Worm (Caenorhabditis elegans): ENCODE results near the gene rab-1.

Gene rab-1

DNA sequence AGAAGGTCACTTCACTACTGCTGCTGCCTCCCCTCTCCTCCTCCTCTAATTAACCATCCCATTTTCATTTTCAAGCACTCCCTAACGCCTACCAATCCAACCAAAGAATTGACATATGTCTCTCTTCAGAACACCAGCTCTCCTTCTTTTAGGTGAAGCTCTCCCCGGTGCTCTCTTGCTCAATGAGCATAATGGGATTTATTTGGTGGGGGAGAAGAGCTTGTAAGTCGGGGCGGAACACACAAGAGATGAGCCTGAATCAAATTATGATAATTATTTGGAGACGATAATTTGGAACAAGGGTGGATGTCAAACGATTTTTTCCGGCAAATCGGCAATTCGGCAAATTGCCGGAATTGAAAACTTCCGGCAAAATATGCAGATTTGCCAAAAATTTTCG is 11.0 kb downstream of the rab-1 start:
- TF ChIP-seq aha-1 (tag) (peak; percentile 1), dmd-9 (GFP tag; IDR thresholded peaks at IDR 0.05) (no peak), jun-1 (tag; optimal IDR thresholded peaks at IDR 0.05) (no peak)

DNA sequence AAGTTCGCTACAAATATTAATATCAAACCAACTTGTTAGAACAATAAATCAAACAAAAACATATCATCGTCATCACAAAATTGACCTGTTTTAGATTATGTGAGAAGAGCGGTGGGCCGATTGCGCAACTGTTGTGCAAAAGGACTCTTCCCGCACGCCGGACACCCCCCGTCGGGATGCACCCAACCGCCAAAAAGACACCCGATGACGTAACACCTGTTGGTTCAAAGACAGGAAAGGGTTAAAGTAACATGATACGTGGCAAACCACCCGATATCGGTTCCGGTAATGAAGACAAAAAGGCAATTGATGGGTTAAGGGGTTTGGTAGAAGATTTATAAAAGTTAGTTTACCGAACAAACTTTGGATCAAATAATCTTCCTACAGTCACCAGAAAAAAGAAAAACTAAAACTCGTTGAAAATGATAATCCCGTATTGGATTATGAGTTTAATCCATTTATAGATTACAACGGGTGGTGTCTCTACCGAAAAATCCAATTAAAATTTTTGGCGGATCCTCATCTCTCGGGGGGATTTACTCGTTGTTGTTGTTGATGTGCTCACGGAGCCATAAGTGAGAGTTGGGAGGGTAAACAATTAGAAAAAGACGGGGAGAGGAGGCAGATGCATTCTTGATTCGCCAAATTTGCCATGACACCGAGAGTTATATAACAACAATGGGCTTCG is 19.6 kb downstream of the rab-1 start:
- TF ChIP-seq sdz-12 (GFP tag; optimal IDR thresholded peaks at IDR 0.05) (no peak), unc-62 (GFP tag; optimal IDR thresholded peaks at IDR 0.05 in 1 of 2) (peak in 1 of 2 experiments; percentile 53), unc-62 (tag; optimal IDR thresholded peaks at IDR 0.05) (no peak)

DNA sequence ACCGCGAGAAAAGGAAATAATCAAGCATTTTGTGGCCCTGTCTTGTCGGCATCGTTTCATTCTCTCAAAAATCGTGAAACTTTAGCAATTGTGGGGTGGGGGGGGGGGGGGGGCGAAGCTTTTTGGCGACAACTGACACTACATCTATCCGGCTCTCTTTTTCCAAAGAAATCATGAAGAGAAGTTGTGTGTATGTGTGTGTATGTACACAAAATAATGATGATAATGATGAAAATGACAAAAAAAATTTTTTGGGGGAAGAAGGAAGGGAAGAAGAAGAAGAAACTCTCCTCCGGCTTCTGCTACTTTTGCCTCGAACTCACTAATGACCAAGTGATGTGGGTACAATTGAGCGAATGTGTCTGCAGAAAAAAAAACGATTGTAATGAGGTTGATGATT is 20.8 kb downstream of the rab-1 start:
- TF ChIP-seq nhr-11 (tag; optimal IDR thresholded peaks at IDR 0.05) (peak; percentile 13), nhr-102 (tag; optimal IDR thresholded peaks at IDR 0.05) (no peak), daf-16 (GFP tag; optimal IDR thresholded peaks at IDR 0.05) (peak in 1 of 2 experiments; percentile 24), daf-16 (tag; optimal IDR thresholded peaks at IDR 0.05) (no peak)

DNA sequence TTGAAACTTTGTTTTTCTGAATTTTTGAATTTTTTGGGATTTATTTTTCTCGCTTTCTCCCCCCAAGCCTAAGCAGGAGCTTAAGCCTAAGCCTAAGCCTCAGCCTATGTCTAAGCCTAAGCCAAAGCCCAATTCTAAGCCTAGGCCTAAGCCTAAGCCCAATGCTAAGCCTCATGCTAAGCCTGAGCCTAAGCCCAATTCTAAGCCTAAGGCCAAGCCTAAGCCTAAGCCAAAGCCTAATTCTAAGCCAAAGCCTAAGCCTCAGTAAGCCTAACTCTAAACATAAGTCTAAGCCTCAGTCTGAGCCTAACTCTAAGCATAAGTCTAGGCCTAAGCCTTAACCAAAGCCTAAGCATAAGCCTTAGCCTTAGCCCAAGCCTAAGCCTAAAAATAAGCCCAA is 21.4 kb downstream of the rab-1 start:
- TF ChIP-seq snpc-1.2 (GFP tag; IDR thresholded peaks at IDR 0.05) (no peak), mep-1 (tag; optimal IDR thresholded peaks at IDR 0.05) (no peak), lin-15B (tag; optimal IDR thresholded peaks at IDR 0.05) (no peak), ztf-11 (tag; optimal IDR thresholded peaks at IDR 0.05) (no peak), aha-1 (tag) (peak; percentile 66), nhr-10 (tag; optimal IDR thresholded peaks at IDR 0.05) (no peak), nhr-42 (GFP tag; IDR thresholded peaks at IDR 0.05) (no peak)

DNA sequence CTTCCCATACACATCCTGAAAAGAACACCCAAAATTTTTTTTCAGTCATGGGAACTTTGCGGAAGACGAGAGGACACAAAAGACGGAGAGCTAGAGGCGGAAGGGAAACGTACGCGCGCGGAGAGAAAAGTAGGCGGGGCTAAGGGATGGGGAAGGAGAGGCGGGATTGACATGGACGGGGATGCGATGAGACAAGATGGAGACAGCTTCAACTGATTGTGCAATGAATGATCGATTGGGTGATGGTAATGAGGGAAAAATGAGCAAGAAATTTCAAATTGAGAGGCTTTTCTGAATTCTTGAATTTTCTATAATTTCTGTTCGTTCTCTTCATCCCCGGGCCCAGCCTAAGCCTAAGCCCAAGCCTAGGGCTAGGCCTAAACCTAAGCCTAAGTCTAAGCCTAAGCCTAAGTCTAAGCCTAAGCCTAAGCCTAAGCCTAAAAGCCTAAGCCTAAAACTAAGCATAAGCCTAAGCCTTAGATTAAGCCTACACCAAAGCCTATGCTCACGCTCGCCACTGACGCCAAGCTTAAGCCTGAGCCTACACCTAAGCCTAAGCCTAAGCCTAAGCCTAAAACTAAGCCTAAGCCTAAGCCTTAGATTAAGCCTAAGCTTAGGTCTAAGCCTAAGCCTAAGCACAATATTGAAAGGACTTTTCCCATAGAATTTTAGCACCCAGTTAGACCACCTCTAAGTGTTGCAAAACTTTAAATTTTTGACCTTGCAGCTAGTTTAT is 27.3 kb downstream of the rab-1 start:
- TF ChIP-seq F49E8.2 (tag; optimal IDR thresholded peaks at IDR 0.05; ENCODE audit: borderline replicate concordance) (no peak), unc-62 (GFP tag; optimal IDR thresholded peaks at IDR 0.05 in 1 of 2) (peak in 1 of 2 experiments; percentile 61), unc-62 (tag; optimal IDR thresholded peaks at IDR 0.05) (no peak), F10B5.3 (tag; optimal IDR thresholded peaks at IDR 0.05) (no peak)

DNA sequence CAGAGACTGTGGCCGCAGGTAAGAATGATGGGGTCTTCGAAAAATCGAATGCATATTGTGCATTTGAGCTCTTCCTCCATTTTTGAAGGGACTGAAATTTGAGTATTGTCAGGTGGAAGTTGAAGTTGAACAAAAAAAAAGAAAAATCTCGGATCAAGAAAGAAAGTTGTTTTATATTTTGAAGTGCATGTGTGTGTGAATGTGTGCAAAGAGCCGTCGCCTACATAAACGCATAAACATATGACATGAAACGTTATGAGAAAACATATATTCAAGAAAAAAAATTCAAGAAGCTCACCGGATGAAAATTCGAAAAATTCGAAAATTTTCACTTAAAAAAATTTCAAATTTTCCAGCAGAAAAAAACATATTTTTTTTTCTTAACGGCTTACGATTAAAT is 28.4 kb downstream of the rab-1 start, which contains the start of gene madd-2:
Gene madd-2 (minus strand): TSS at position 101 of the 400 bp plus-strand sequence.
- no peak for TF ChIP-seq T26A8.4 (GFP tag; IDR thresholded peaks at IDR 0.05)
- TF ChIP-seq ama-1 (optimal IDR thresholded peaks at IDR 0.05) = no peak
- no peak for TF ChIP-seq nhr-28 (tag; optimal IDR thresholded peaks at IDR 0.05)
- no peak for TF ChIP-seq lir-3 (tag; optimal IDR thresholded peaks at IDR 0.05)
- TF ChIP-seq nhr-25 (tag; optimal IDR thresholded peaks at IDR 0.05; ENCODE audit: borderline replicate concordance, insufficient read depth) = no peak
- TF ChIP-seq nhr-6 (tag; optimal IDR thresholded peaks at IDR 0.05) = no peak
- no peak for TF ChIP-seq Y105C5A.15 (GFP tag; IDR thresholded peaks at IDR 0.05)
- no peak for TF ChIP-seq mdt-29 (GFP tag; IDR thresholded peaks at IDR 0.05)
- no peak for TF ChIP-seq lin-29 (GFP tag; IDR thresholded peaks at IDR 0.05)
- TF ChIP-seq hlh-30 (tag; optimal IDR thresholded peaks at IDR 0.05; ENCODE audit: insufficient read depth) = no peak
- no peak for TF ChIP-seq daf-19 (GFP tag; conservative IDR thresholded peaks at IDR 0.05)
- TF ChIP-seq dmd-8 (GFP tag; IDR thresholded peaks at IDR 0.05) = no peak
- TF ChIP-seq unc-62 (GFP tag; optimal IDR thresholded peaks at IDR 0.05 in 1 of 2) = no peak
- TF ChIP-seq unc-62 (tag; optimal IDR thresholded peaks at IDR 0.05) = no peak
- no peak for TF ChIP-seq mdl-1 (tag; optimal IDR thresholded peaks at IDR 0.05)
- TF ChIP-seq ZK546.5 (tag; optimal IDR thresholded peaks at IDR 0.05) = no peak
- TF ChIP-seq Y48G9A.11 (GFP tag; IDR thresholded peaks at IDR 0.05) = no peak
- no peak for TF ChIP-seq dmd-9 (GFP tag; IDR thresholded peaks at IDR 0.05)
- no peak for TF ChIP-seq skn-1 (tag; optimal IDR thresholded peaks at IDR 0.05)
- no peak for TF ChIP-seq lim-7 (GFP tag; IDR thresholded peaks at IDR 0.05)
- TF ChIP-seq R02D3.7 (tag; optimal IDR thresholded peaks at IDR 0.05) = no peak
